Worm (Caenorhabditis elegans) whole organism, mixed stage, embryonic: ENCODE data around the gene gcy-34.

ENCODE experiments used
- M03D4.4 ChIP-seq: sonication (generic microtip); optimal IDR thresholded peaks from 2 replicates; lab custom pipeline; 2017; ENCODE audit warnings: mild to moderate bottlenecking, missing genetic modification characterization, missing compliant biosample characterization
- bed-3 ChIP-seq: fragments of 200-800 bp; sonication (Bioruptor generic); optimal IDR thresholded peaks from 3 replicates; lab custom pipeline; 2018; ENCODE audit warnings: mild to moderate bottlenecking, missing genetic modification characterization, moderate library complexity, missing compliant biosample characterization
- blmp-1 ChIP-seq: fragments of 150-350 bp; optimal IDR thresholded peaks from 2 replicates; lab custom pipeline; 2014; ENCODE audit warnings: missing biosample characterization, missing genetic modification characterization
- ceh-39 ChIP-seq: fragments of 150-350 bp; optimal IDR thresholded peaks from 2 replicates; lab custom pipeline; 2014; ENCODE audit warnings: missing biosample characterization, missing genetic modification characterization
- ceh-43 ChIP-seq: fragments of 200-800 bp; sonication (Bioruptor generic); optimal IDR thresholded peaks from 2 replicates; lab custom pipeline; 2018; ENCODE audit warnings: mild to moderate bottlenecking, missing genetic modification characterization, moderate library complexity, missing compliant biosample characterization
- ceh-83 ChIP-seq: fragments of 200-800 bp; sonication (Bioruptor generic); optimal IDR thresholded peaks from 2 replicates; lab custom pipeline; 2018; ENCODE audit warnings: mild to moderate bottlenecking, missing genetic modification characterization, missing compliant biosample characterization
- ces-1 ChIP-seq: fragments of 150-350 bp; optimal IDR thresholded peaks from 2 replicates; lab custom pipeline; 2014; ENCODE audit warnings: missing biosample characterization, missing genetic modification reagents, missing genetic modification characterization
- elt-1 ChIP-seq: sonication (generic microtip); optimal IDR thresholded peaks from 2 replicates; lab custom pipeline; 2017; ENCODE audit warnings: missing genetic modification characterization, mild to moderate bottlenecking, missing compliant biosample characterization, antibody characterized with exemption, moderate library complexity, borderline replicate concordance; ENCODE audit not compliant: insufficient read depth
- elt-3 ChIP-seq: fragments of 150-350 bp; optimal IDR thresholded peaks from 2 replicates; lab custom pipeline; 2014; ENCODE audit warnings: missing biosample characterization, missing genetic modification characterization
- flh-1 ChIP-seq: fragments of 200-800 bp; sonication (Bioruptor generic); optimal IDR thresholded peaks from 2 replicates; lab custom pipeline; 2018; ENCODE audit warnings: mild to moderate bottlenecking, missing genetic modification characterization, moderate library complexity, missing compliant biosample characterization
- hlh-1 ChIP-seq: fragments of 150-350 bp; optimal IDR thresholded peaks from 2 replicates; lab custom pipeline; 2014; ENCODE audit warnings: missing biosample characterization, missing genetic modification reagents, missing genetic modification characterization
- lin-32 ChIP-seq: fragments of 200-800 bp; sonication (Bioruptor generic); optimal IDR thresholded peaks from 2 replicates; lab custom pipeline; 2018; ENCODE audit warnings: mild to moderate bottlenecking, missing genetic modification characterization, missing compliant biosample characterization
- mep-1 ChIP-seq: fragments of 150-350 bp; optimal IDR thresholded peaks from 2 replicates; lab custom pipeline; 2017; ENCODE audit warnings: missing biosample characterization, missing genetic modification reagents, missing genetic modification characterization, inconsistent platforms
- mls-2 ChIP-seq: sonication (generic microtip); optimal IDR thresholded peaks from 2 replicates; lab custom pipeline; 2016; ENCODE audit warnings: mild to moderate bottlenecking, missing genetic modification characterization, moderate library complexity, missing compliant biosample characterization
- nhr-12 ChIP-seq: fragments of 150-350 bp; optimal IDR thresholded peaks from 2 replicates; lab custom pipeline; 2014; ENCODE audit warnings: missing biosample characterization, missing genetic modification characterization
- nhr-2 ChIP-seq: fragments of 150-350 bp; optimal IDR thresholded peaks from 2 replicates; lab custom pipeline; 2014; ENCODE audit warnings: missing biosample characterization, missing genetic modification characterization
- nhr-237 ChIP-seq: fragments of 150-350 bp; optimal IDR thresholded peaks from 2 replicates; lab custom pipeline; 2014; ENCODE audit warnings: missing biosample characterization, missing genetic modification characterization
- nhr-28 ChIP-seq: fragments of 150-350 bp; optimal IDR thresholded peaks from 2 replicates; lab custom pipeline; 2014; ENCODE audit warnings: missing biosample characterization, missing genetic modification characterization
- nhr-76 ChIP-seq: sonication (generic microtip); optimal IDR thresholded peaks from 2 replicates; lab custom pipeline; 2017; ENCODE audit warnings: missing biosample characterization, missing genetic modification characterization
- pha-4 ChIP-seq: fragments of 150-350 bp; optimal IDR thresholded peaks from 2 replicates; lab custom pipeline; 2018; ENCODE audit warnings: missing biosample characterization, missing genetic modification reagents, missing genetic modification characterization
- sem-2 ChIP-seq: fragments of 200-800 bp; sonication (Bioruptor generic); optimal IDR thresholded peaks from 2 replicates; lab custom pipeline; 2018; ENCODE audit warnings: mild to moderate bottlenecking, missing genetic modification characterization, missing compliant biosample characterization
- snpc-4 ChIP-seq: fragments of 150-350 bp; optimal IDR thresholded peaks from 2 replicates; lab custom pipeline; 2014; ENCODE audit warnings: missing biosample characterization, missing genetic modification characterization
- sptf-1 ChIP-seq: sonication (generic microtip); optimal IDR thresholded peaks from 2 replicates; lab custom pipeline; 2017; ENCODE audit warnings: mild to moderate bottlenecking, missing genetic modification characterization, moderate library complexity, missing compliant biosample characterization
- tbx-8 ChIP-seq: fragments of 200-800 bp; sonication (Bioruptor generic); optimal IDR thresholded peaks from 2 replicates; lab custom pipeline; 2018; ENCODE audit warnings: mild to moderate bottlenecking, missing genetic modification characterization, moderate library complexity, missing compliant biosample characterization
- unc-120 ChIP-seq: sonication (generic microtip); optimal IDR thresholded peaks from 2 replicates; lab custom pipeline; 2017; ENCODE audit warnings: missing genetic modification characterization, missing compliant biosample characterization; ENCODE audit not compliant: poor library complexity, severe bottlenecking
- unc-39 ChIP-seq: fragments of 150-350 bp; optimal IDR thresholded peaks from 2 replicates; lab custom pipeline; 2014; ENCODE audit warnings: missing biosample characterization, missing genetic modification characterization
- unc-62 ChIP-seq: fragments of 150-350 bp; optimal IDR thresholded peaks from 2 replicates; lab custom pipeline; 2014; ENCODE audit warnings: missing biosample characterization, missing genetic modification reagents, missing genetic modification characterization
- zip-8 ChIP-seq: fragments of 150-350 bp; optimal IDR thresholded peaks from 2 replicates; lab custom pipeline; 2014; ENCODE audit warnings: missing biosample characterization, missing genetic modification characterization

Gene gcy-34

ce11 chrV:13377130-13377529, 8.6 kb downstream of the gcy-34 start:
- TF ChIP-seq unc-62 (GFP tag; lab: Kevin White, UChicago) (no peak), ces-1 (GFP tag; lab: Kevin White, UChicago) (no peak), unc-120 (no peak), unc-39 (tag; lab: Kevin White, UChicago) (no peak), mep-1 (no peak), nhr-28 (tag; lab: Kevin White, UChicago) (no peak), snpc-4 (tag; lab: Kevin White, UChicago) (no peak), ceh-39 (tag; lab: Kevin White, UChicago) (no peak), nhr-2 (tag; lab: Kevin White, UChicago) (no peak), lin-32 (GFP tag; lab: Kevin White, UChicago) (no peak), M03D4.4 (tag; lab: Kevin White, UChicago) (no peak)

ce11 chrV:13375861-13376260, 9.8 kb downstream of the gcy-34 start:
- TF ChIP-seq ceh-39 (tag; lab: Kevin White, UChicago), result no peak
- peak; percentile 62 for TF ChIP-seq zip-8 (tag; lab: Kevin White, UChicago)

ce11 chrV:13374532-13374931, 11.2 kb downstream of the gcy-34 start:
- TF ChIP-seq unc-120, result peak; percentile 43
- TF ChIP-seq zip-8 (tag; lab: Kevin White, UChicago), result no peak

ce11 chrV:13373643-13374042, 12.1 kb downstream of the gcy-34 start:
- TF ChIP-seq flh-1 (GFP tag; lab: Kevin White, UChicago) (no peak), unc-39 (tag; lab: Kevin White, UChicago) (no peak), snpc-4 (tag; lab: Kevin White, UChicago) (no peak), ceh-43 (GFP tag; lab: Kevin White, UChicago) (no peak)

ce11 chrV:13372821-13373220, 12.9 kb downstream of the gcy-34 start:
- TF ChIP-seq bed-3 (GFP tag; lab: Kevin White, UChicago), result no peak
- no peak for TF ChIP-seq blmp-1 (tag; lab: Kevin White, UChicago)
- no peak for TF ChIP-seq pha-4 (tag; lab: Kevin White, UChicago)
- TF ChIP-seq lin-32 (GFP tag; lab: Kevin White, UChicago), result no peak
- no peak for TF ChIP-seq M03D4.4 (tag; lab: Kevin White, UChicago)
- TF ChIP-seq ces-1 (GFP tag; lab: Kevin White, UChicago), result no peak
- no peak for TF ChIP-seq ceh-83 (GFP tag; lab: Kevin White, UChicago)
- TF ChIP-seq hlh-1 (tag; lab: Kevin White, UChicago), result no peak
- no peak for TF ChIP-seq nhr-12 (tag; lab: Kevin White, UChicago)
- TF ChIP-seq sptf-1 (tag; lab: Kevin White, UChicago), result no peak
- no peak for TF ChIP-seq mep-1
- TF ChIP-seq mls-2, result no peak
- TF ChIP-seq flh-1 (GFP tag; lab: Kevin White, UChicago), result no peak
- no peak for TF ChIP-seq ceh-43 (GFP tag; lab: Kevin White, UChicago)

ce11 chrV:13371336-13371735, 14.4 kb downstream of the gcy-34 start:
- TF ChIP-seq zip-8 (tag; lab: Kevin White, UChicago) (peak; percentile 86), elt-1 (tag; lab: Kevin White, UChicago) (no peak), nhr-2 (tag; lab: Kevin White, UChicago) (peak; percentile 20), unc-62 (GFP tag; lab: Kevin White, UChicago) (peak; percentile 7)

ce11 chrV:13370265-13370664, 15.4 kb downstream of the gcy-34 start:
- TF ChIP-seq nhr-12 (tag; lab: Kevin White, UChicago) (no peak), ceh-39 (tag; lab: Kevin White, UChicago) (no peak), ceh-83 (GFP tag; lab: Kevin White, UChicago) (no peak), lin-32 (GFP tag; lab: Kevin White, UChicago) (no peak), elt-3 (tag; lab: Kevin White, UChicago) (no peak), sem-2 (GFP tag; lab: Kevin White, UChicago) (no peak), snpc-4 (tag; lab: Kevin White, UChicago) (no peak), nhr-237 (tag; lab: Kevin White, UChicago) (no peak), M03D4.4 (tag; lab: Kevin White, UChicago) (no peak), nhr-2 (tag; lab: Kevin White, UChicago) (no peak), tbx-8 (GFP tag; lab: Kevin White, UChicago) (no peak), ceh-43 (GFP tag; lab: Kevin White, UChicago) (no peak), nhr-76 (tag; lab: Kevin White, UChicago) (no peak), unc-39 (tag; lab: Kevin White, UChicago) (no peak), pha-4 (tag; lab: Kevin White, UChicago) (no peak)
